Worm (Caenorhabditis elegans): Measurements from ENCODE around the gene Y37E11B.1.
A peak's percentile ranks its signal among the peaks of the same experiment; 100 is the strongest.

Gene Y37E11B.1

DNA sequence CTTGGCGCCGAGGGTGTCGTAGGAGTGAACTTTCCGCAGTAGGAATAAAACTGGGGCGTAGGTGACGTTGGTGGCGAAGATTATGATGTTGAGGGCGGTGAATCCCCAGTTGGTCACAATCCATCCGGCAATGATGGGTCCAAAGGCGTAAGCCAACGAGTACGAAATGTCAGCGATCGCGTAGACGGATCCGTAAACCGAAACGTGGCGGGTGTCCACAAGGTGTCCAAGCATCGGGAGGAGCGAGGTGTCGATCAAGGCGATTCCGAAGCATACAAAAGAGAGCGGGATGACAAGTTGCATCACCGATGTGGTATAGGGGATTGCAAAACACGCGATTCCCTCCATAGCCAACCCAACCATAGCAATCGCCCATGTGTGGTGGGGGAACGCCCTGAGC lies 39.3 kb downstream of the Y37E11B.1 start:
- TF ChIP-seq Y105C5A.15 (GFP tag; IDR thresholded peaks at IDR 0.05) = no peak
- TF ChIP-seq duxl-1 (tag; optimal IDR thresholded peaks at IDR 0.05; ENCODE audit: poor library complexity) = no peak
- TF ChIP-seq cey-2 (tag; optimal IDR thresholded peaks at IDR 0.05; ENCODE audit: borderline replicate concordance, insufficient read depth) = no peak
- TF ChIP-seq ceh-32 (tag; optimal IDR thresholded peaks at IDR 0.05; ENCODE audit: poor library complexity) = no peak
- no peak for TF ChIP-seq nhr-10 (tag; optimal IDR thresholded peaks at IDR 0.05)
- no peak for TF ChIP-seq ztf-11 (tag; optimal IDR thresholded peaks at IDR 0.05)
- no peak for TF ChIP-seq lin-1 (GFP tag; IDR thresholded peaks at IDR 0.05)
- no peak for TF ChIP-seq daf-12 (tag; optimal IDR thresholded peaks at IDR 0.05)
- no peak for TF ChIP-seq skn-1 (tag; optimal IDR thresholded peaks at IDR 0.05)
- no peak for TF ChIP-seq unc-39 (tag; optimal IDR thresholded peaks at IDR 0.05)
- TF ChIP-seq tra-1 (GFP tag; IDR thresholded peaks at IDR 0.05) = no peak
- TF ChIP-seq madf-5 (GFP tag; IDR thresholded peaks at IDR 0.05) = no peak
- no peak for TF ChIP-seq zag-1 (tag; optimal IDR thresholded peaks at IDR 0.05)
- no peak for TF ChIP-seq Y48G9A.11 (GFP tag; IDR thresholded peaks at IDR 0.05)
- no peak for TF ChIP-seq ceh-20 (GFP tag; IDR thresholded peaks at IDR 0.05)
- TF ChIP-seq tag-97 (GFP tag; IDR thresholded peaks at IDR 0.05) = no peak
- TF ChIP-seq attf-4 (tag; optimal IDR thresholded peaks at IDR 0.05) = no peak
- TF ChIP-seq nhr-76 (tag; optimal IDR thresholded peaks at IDR 0.05) = no peak
- TF ChIP-seq nhr-111 (GFP tag; optimal IDR thresholded peaks at IDR 0.05) = no peak

DNA sequence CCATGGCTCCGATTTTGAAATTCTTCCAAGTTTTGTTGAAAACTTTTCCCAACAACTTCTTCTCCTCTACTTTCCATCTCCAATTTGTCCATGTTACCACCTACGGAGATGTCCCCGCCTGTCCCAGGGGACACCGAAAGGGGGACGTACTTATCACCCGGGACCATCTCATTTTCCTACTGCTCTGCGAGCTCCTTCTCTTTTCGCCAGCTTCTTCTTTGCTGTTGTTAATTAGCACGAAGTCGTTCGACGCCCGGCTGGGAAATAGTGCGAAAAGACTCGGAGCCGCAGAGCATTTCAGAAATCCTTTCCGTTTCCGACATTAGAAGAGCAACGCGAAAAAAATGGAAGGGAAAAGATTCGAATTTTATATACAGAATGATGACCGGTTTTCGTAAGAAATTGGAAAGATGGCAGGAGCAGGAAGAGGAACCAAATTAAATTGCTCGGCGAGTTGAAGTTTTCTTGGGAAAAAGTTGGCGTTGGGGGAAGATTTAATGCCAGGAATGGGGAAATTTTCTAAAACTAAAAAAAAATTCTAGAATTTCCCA lies 42.5 kb downstream of the Y37E11B.1 start:
- TF ChIP-seq nhr-25 (tag; optimal IDR thresholded peaks at IDR 0.05; ENCODE audit: borderline replicate concordance, insufficient read depth) (no peak), spr-1 (tag; optimal IDR thresholded peaks at IDR 0.05) (no peak), Y105C5A.15 (GFP tag; IDR thresholded peaks at IDR 0.05) (no peak), ceh-20 (GFP tag; IDR thresholded peaks at IDR 0.05) (no peak), dmd-6 (GFP tag; IDR thresholded peaks at IDR 0.05) (no peak), Y75B8A.6 (GFP tag; IDR thresholded peaks at IDR 0.05) (no peak), zag-1 (tag; optimal IDR thresholded peaks at IDR 0.05) (no peak), mep-1 (tag; optimal IDR thresholded peaks at IDR 0.05) (no peak), unc-62 (GFP tag; optimal IDR thresholded peaks at IDR 0.05 in 1 of 2) (peak in 1 of 2 experiments; percentile 57), unc-62 (tag; optimal IDR thresholded peaks at IDR 0.05) (no peak), F10B5.3 (tag; optimal IDR thresholded peaks at IDR 0.05) (no peak), vab-7 (GFP tag; IDR thresholded peaks at IDR 0.05) (no peak), aha-1 (tag) (peak; percentile 67), egl-43 (GFP tag; IDR thresholded peaks at IDR 0.05) (0 out of 2 replicates have a peak, but pooled peaks have one; percentile 23), attf-4 (tag; optimal IDR thresholded peaks at IDR 0.05) (no peak), nhr-76 (tag; optimal IDR thresholded peaks at IDR 0.05) (no peak), pqm-1 (tag; optimal IDR thresholded peaks at IDR 0.05) (no peak), fos-1 (tag; optimal IDR thresholded peaks at IDR 0.05) (no peak), dve-1 (tag; optimal IDR thresholded peaks at IDR 0.05; ENCODE audit: insufficient read depth) (no peak), ceh-82 (tag; optimal IDR thresholded peaks at IDR 0.05) (no peak), saeg-2 (GFP tag; IDR thresholded peaks at IDR 0.05) (no peak), ctbp-1 (GFP tag; IDR thresholded peaks at IDR 0.05) (peak; percentile 9; the same call in 1 of the 2 replicates)

DNA sequence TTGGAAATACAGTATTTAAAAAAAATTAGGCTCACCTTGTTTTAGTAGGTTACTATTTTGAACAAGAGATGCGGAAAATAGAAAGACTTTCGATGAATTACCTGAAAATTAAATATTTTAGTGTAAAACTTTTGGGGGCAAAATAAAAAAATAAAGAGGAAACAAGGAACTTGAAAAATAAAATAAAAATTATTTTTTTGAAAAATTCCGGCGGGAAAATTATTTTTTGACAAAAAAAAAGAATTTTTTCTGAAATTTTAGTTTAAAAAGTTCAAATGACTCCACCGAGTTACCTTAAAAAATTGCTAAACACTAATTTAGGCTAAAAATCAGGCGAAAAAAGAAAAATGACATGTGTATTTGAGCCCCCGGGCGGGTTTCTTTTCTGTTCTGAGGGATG lies 45.2 kb downstream of the Y37E11B.1 start, which contains the start of the genes cha-1 and unc-17:
cha-1 (minus strand) TSS at position 101 of the 400 bp plus-strand sequence.
unc-17 (minus strand) TSS at position 103 of the 400 bp plus-strand sequence.
- TF ChIP-seq duxl-1 (tag; optimal IDR thresholded peaks at IDR 0.05; ENCODE audit: poor library complexity) = no peak
- no peak for TF ChIP-seq dmd-6 (GFP tag; IDR thresholded peaks at IDR 0.05)
- no peak for TF ChIP-seq Y75B8A.6 (GFP tag; IDR thresholded peaks at IDR 0.05)
- no peak for TF ChIP-seq Y5F2A.4 (GFP tag; optimal IDR thresholded peaks at IDR 0.05)
- TF ChIP-seq lim-7 (GFP tag; IDR thresholded peaks at IDR 0.05) = no peak
- no peak for TF ChIP-seq mdt-29 (GFP tag; IDR thresholded peaks at IDR 0.05)
- no peak for TF ChIP-seq lir-3 (tag; optimal IDR thresholded peaks at IDR 0.05)
- TF ChIP-seq sdz-12 (GFP tag; optimal IDR thresholded peaks at IDR 0.05) = no peak
- no peak for TF ChIP-seq aly-2 (tag; optimal IDR thresholded peaks at IDR 0.05)
- no peak for TF ChIP-seq nhr-28 (tag; optimal IDR thresholded peaks at IDR 0.05)
- no peak for TF ChIP-seq madf-5 (GFP tag; IDR thresholded peaks at IDR 0.05)
- no peak for TF ChIP-seq mxl-2 (GFP tag; conservative IDR thresholded peaks at IDR 0.05)
- TF ChIP-seq nhr-11 (tag; optimal IDR thresholded peaks at IDR 0.05) = no peak
